Worm (Caenorhabditis elegans): Measurements from ENCODE around the gene C06H2.7.

Gene C06H2.7

ce11 chrV:11174663-11175062, 30.1 kb upstream of the C06H2.7 start:
- TF ChIP-seq ztf-11 (tag; optimal IDR thresholded peaks at IDR 0.05) (no peak), nhr-237 (tag; optimal IDR thresholded peaks at IDR 0.05) (no peak), ceh-83 (GFP tag; optimal IDR thresholded peaks at IDR 0.05) (peak; percentile 55)

- TF ChIP-seq ham-2 (GFP tag; optimal IDR thresholded peaks at IDR 0.05) (no peak), pha-4 (tag; optimal IDR thresholded peaks at IDR 0.05) (no peak), mab-5 (tag; optimal IDR thresholded peaks at IDR 0.05) (no peak), unc-39 (tag; optimal IDR thresholded peaks at IDR 0.05) (no peak), ceh-83 (GFP tag; optimal IDR thresholded peaks at IDR 0.05) (no peak), sptf-1 (tag; optimal IDR thresholded peaks at IDR 0.05) (no peak), mls-2 (tag; optimal IDR thresholded peaks at IDR 0.05) (no peak), nhr-28 (tag; optimal IDR thresholded peaks at IDR 0.05) (no peak), nhr-2 (tag; optimal IDR thresholded peaks at IDR 0.05) (no peak), ztf-11 (tag; optimal IDR thresholded peaks at IDR 0.05) (no peak), unc-62 (GFP tag; optimal IDR thresholded peaks at IDR 0.05) (no peak), ceh-43 (GFP tag; optimal IDR thresholded peaks at IDR 0.05) (no peak), bed-3 (GFP tag; optimal IDR thresholded peaks at IDR 0.05) (no peak), lin-13 (tag; optimal IDR thresholded peaks at IDR 0.05) (no peak), ces-1 (GFP tag; optimal IDR thresholded peaks at IDR 0.05) (no peak), flh-1 (GFP tag; optimal IDR thresholded peaks at IDR 0.05) (no peak), nhr-237 (tag; optimal IDR thresholded peaks at IDR 0.05) (no peak), nhr-76 (tag; optimal IDR thresholded peaks at IDR 0.05) (no peak)
These were observed 28.1 kb upstream of the C06H2.7 start for ce11 chrV:11172667-11173066.

- TF ChIP-seq ceh-43 (GFP tag; optimal IDR thresholded peaks at IDR 0.05) (no peak), nhr-12 (tag; optimal IDR thresholded peaks at IDR 0.05) (no peak), nhr-28 (tag; optimal IDR thresholded peaks at IDR 0.05) (no peak), nhr-76 (tag; optimal IDR thresholded peaks at IDR 0.05) (no peak), ces-1 (GFP tag; optimal IDR thresholded peaks at IDR 0.05) (no peak), lin-32 (GFP tag; optimal IDR thresholded peaks at IDR 0.05) (no peak), ceh-83 (GFP tag; optimal IDR thresholded peaks at IDR 0.05) (no peak), lin-13 (tag; optimal IDR thresholded peaks at IDR 0.05) (no peak), unc-39 (tag; optimal IDR thresholded peaks at IDR 0.05) (no peak), drap-1 (GFP tag; optimal IDR thresholded peaks at IDR 0.05) (no peak), nhr-2 (tag; optimal IDR thresholded peaks at IDR 0.05) (no peak), hlh-1 (tag; optimal IDR thresholded peaks at IDR 0.05) (no peak), tbx-8 (GFP tag; optimal IDR thresholded peaks at IDR 0.05) (no peak), ham-2 (GFP tag; optimal IDR thresholded peaks at IDR 0.05) (no peak), M03D4.4 (tag; optimal IDR thresholded peaks at IDR 0.05) (no peak), nhr-237 (tag; optimal IDR thresholded peaks at IDR 0.05) (no peak)
These were observed 27.3 kb upstream of the C06H2.7 start, which contains the start of gene T19C4.5 for ce11 chrV:11171906-11172305. Gene T19C4.5, plus strand, starts transcription at chrV:11172213.

- TF ChIP-seq unc-62 (GFP tag; optimal IDR thresholded peaks at IDR 0.05) (no peak), mab-5 (tag; optimal IDR thresholded peaks at IDR 0.05) (no peak), drap-1 (GFP tag; optimal IDR thresholded peaks at IDR 0.05) (no peak), tbx-8 (GFP tag; optimal IDR thresholded peaks at IDR 0.05) (no peak), mls-2 (tag; optimal IDR thresholded peaks at IDR 0.05) (no peak), nhr-28 (tag; optimal IDR thresholded peaks at IDR 0.05) (no peak), elt-3 (tag; optimal IDR thresholded peaks at IDR 0.05) (no peak), lsy-2 (tag; optimal IDR thresholded peaks at IDR 0.05) (no peak), zip-8 (tag; optimal IDR thresholded peaks at IDR 0.05) (no peak), nhr-237 (tag; optimal IDR thresholded peaks at IDR 0.05) (no peak), ces-1 (GFP tag; optimal IDR thresholded peaks at IDR 0.05) (no peak), sem-2 (GFP tag; optimal IDR thresholded peaks at IDR 0.05) (no peak), lin-13 (tag; optimal IDR thresholded peaks at IDR 0.05) (no peak), mep-1 (tag; optimal IDR thresholded peaks at IDR 0.05) (no peak), flh-1 (GFP tag; optimal IDR thresholded peaks at IDR 0.05) (no peak), M03D4.4 (tag; optimal IDR thresholded peaks at IDR 0.05) (no peak), pha-4 (tag; optimal IDR thresholded peaks at IDR 0.05) (no peak)
These were observed 26.2 kb upstream of the C06H2.7 start for ce11 chrV:11170564-11171329.

- TF ChIP-seq M03D4.4 (tag; optimal IDR thresholded peaks at IDR 0.05): no peak
- no peak for TF ChIP-seq drap-1 (GFP tag; optimal IDR thresholded peaks at IDR 0.05)
- TF ChIP-seq pha-4 (tag; optimal IDR thresholded peaks at IDR 0.05): no peak
- TF ChIP-seq ceh-43 (GFP tag; optimal IDR thresholded peaks at IDR 0.05): no peak
These were observed 23.2 kb upstream of the C06H2.7 start for ce11 chrV:11167745-11168144.
